Worm (Caenorhabditis elegans) whole organism, L3 larva: ENCODE measurements around the gene ZK105.8.
"Not testable (repeated sequence)": the region's sequence is repeated elsewhere in the genome, so short reads cannot be mapped to it uniquely, and the experiment has no call there.

Experiments
- ama-1 ChIP-seq: fragments of 150-350 bp; optimal IDR thresholded peaks from 2 replicates; lab custom pipeline; 2018
- ceh-82 ChIP-seq: fragments of 150-350 bp; optimal IDR thresholded peaks from 2 replicates; lab custom pipeline; 2014; ENCODE audit warnings: missing biosample characterization, missing genetic modification characterization
- fkh-10 ChIP-seq: sonication (generic microtip); optimal IDR thresholded peaks from 2 replicates; lab custom pipeline; 2017; ENCODE audit warnings: missing biosample characterization, missing genetic modification reagents, missing genetic modification characterization

ce11 chrV:7703536-7703935 lies 20.8 kb upstream of the ZK105.8 start, which contains the start of gene srsx-40:
- not testable (repeated sequence) for TF ChIP-seq fkh-10 (GFP tag; lab: Kevin White, UChicago); ama-1 (lab: Kevin White, UChicago); ceh-82 (tag; lab: Kevin White, UChicago)
